Worm (Caenorhabditis elegans) whole organism, L3 larva: ENCODE results near the gene kvs-1.

ENCODE experiments used
- ZK546.5 ChIP-seq: sonication (generic microtip); optimal IDR thresholded peaks from 2 replicates; lab custom pipeline; 2017; ENCODE audit warnings: missing biosample characterization, missing genetic modification characterization
- ama-1 ChIP-seq: fragments of 150-350 bp; optimal IDR thresholded peaks from 2 replicates; lab custom pipeline; 2018
- nfya-1 ChIP-seq: sonication (generic microtip); optimal IDR thresholded peaks from 2 replicates; lab custom pipeline; 2017; ENCODE audit warnings: missing genetic modification characterization, mild to moderate bottlenecking, missing compliant biosample characterization, antibody characterized with exemption, moderate library complexity; ENCODE audit not compliant: insufficient read depth
- nhr-237 ChIP-seq: fragments of 150-350 bp; optimal IDR thresholded peaks from 2 replicates; lab custom pipeline; 2014; ENCODE audit warnings: missing biosample characterization, missing genetic modification characterization
- pha-4 ChIP-seq: fragments of 150-350 bp; optimal IDR thresholded peaks from 2 replicates; lab custom pipeline; 2014; ENCODE audit warnings: missing biosample characterization, missing genetic modification reagents, missing genetic modification characterization
- pqm-1 ChIP-seq: fragments of 150-350 bp; optimal IDR thresholded peaks from 2 replicates; lab custom pipeline; 2017; ENCODE audit warnings: missing biosample characterization, missing genetic modification characterization, inconsistent platforms
- unc-62 ChIP-seq: fragments of 150-350 bp; sonication (generic microtip); optimal IDR thresholded peaks from 4 replicates; lab custom pipeline; 2014; ENCODE audit warnings: missing biosample characterization, missing genetic modification reagents, missing genetic modification characterization
- ztf-11 ChIP-seq: fragments of 150-350 bp; optimal IDR thresholded peaks from 2 replicates; lab custom pipeline; 2014; ENCODE audit warnings: missing biosample characterization, missing genetic modification characterization

- TF ChIP-seq ama-1 (lab: Kevin White, UChicago): no peak
- no peak for TF ChIP-seq unc-62 (GFP tag; lab: Kevin White, UChicago)
- no peak for TF ChIP-seq ztf-11 (tag; lab: Kevin White, UChicago)
- no peak for TF ChIP-seq pha-4
- no peak for TF ChIP-seq nhr-237 (tag; lab: Kevin White, UChicago)
- no peak for TF ChIP-seq ZK546.5 (tag; lab: Kevin White, UChicago)
- no peak for TF ChIP-seq pqm-1 (tag; lab: Kevin White, UChicago)
- TF ChIP-seq nfya-1: no peak
Observed at ce11 chrX:7733571-7733970, 26.6 kb upstream of the kvs-1 start.
